Worm (Caenorhabditis elegans) whole organism, young adult: ENCODE data around the gene B0228.6.

Experiments
- B0261.1 ChIP-seq: sonication (generic microtip); optimal IDR thresholded peaks from 2 replicates; lab custom pipeline; 2016; ENCODE audit warnings: mild to moderate bottlenecking, missing genetic modification characterization, moderate library complexity, missing compliant biosample characterization
- B0336.3 ChIP-seq: fragments of 200-800 bp; sonication (Bioruptor generic); IDR thresholded peaks from 2 replicates; pipeline ENCODE4 v1.3.6; 2022; ENCODE audit warnings: missing genetic modification characterization, missing compliant biosample characterization
- D2030.7 ChIP-seq: fragments of 200-800 bp; sonication (Bioruptor generic); IDR thresholded peaks from 2 replicates; pipeline ENCODE4 v1.3.6; 2022; ENCODE audit warnings: missing genetic modification reagents, missing genetic modification characterization, missing compliant biosample characterization
- F10E7.11 ChIP-seq: sonication (generic microtip); optimal IDR thresholded peaks from 2 replicates; lab custom pipeline; 2017; ENCODE audit warnings: mild to moderate bottlenecking, missing genetic modification characterization, moderate library complexity, missing compliant biosample characterization
- F23B12.7 ChIP-seq: sonication (generic microtip); optimal IDR thresholded peaks from 2 replicates; lab custom pipeline; 2017; ENCODE audit warnings: missing genetic modification characterization, mild to moderate bottlenecking, missing compliant biosample characterization, antibody characterized with exemption, moderate library complexity; ENCODE audit not compliant: insufficient read depth
- F33H1.4 ChIP-seq: fragments of 200-800 bp; sonication (Bioruptor generic); IDR thresholded peaks from 2 replicates; pipeline ENCODE4 v1.3.6; 2022; ENCODE audit warnings: missing genetic modification reagents, missing genetic modification characterization, missing compliant biosample characterization
- T26A5.8 ChIP-seq: sonication (generic microtip); optimal IDR thresholded peaks from 2 replicates; lab custom pipeline; 2016; ENCODE audit warnings: missing genetic modification characterization, missing compliant biosample characterization
- Y53F4B.3 ChIP-seq: fragments of 200-800 bp; sonication (Bioruptor generic); IDR thresholded peaks from 2 replicates; pipeline ENCODE4 v1.3.6; 2022; ENCODE audit warnings: missing genetic modification reagents, missing genetic modification characterization, missing compliant biosample characterization
- ama-1 ChIP-seq, 3 experiments: fragments of 150-350 bp in 1 of 3; sonication (generic microtip) in 2 of 3; optimal IDR thresholded peaks; 2 replicates each; lab custom pipeline; 2014 to 2018; ENCODE audit warnings: missing biosample characterization in 2 of 3, missing genetic modification characterization in 2 of 3, missing genetic modification reagents in 2 of 3
- aptf-3 ChIP-seq: fragments of 200-800 bp; sonication (Bioruptor generic); IDR thresholded peaks from 2 replicates; pipeline ENCODE4 v1.3.6; 2022; ENCODE audit warnings: missing genetic modification characterization, missing compliant biosample characterization
- attf-3 ChIP-seq: fragments of 200-800 bp; sonication (Bioruptor generic); conservative IDR thresholded peaks from 2 replicates; pipeline ENCODE4 v1.3.6; 2022; ENCODE audit warnings: missing genetic modification reagents, missing genetic modification characterization, missing compliant biosample characterization
- bed-1 ChIP-seq: fragments of 200-800 bp; sonication (Bioruptor generic); IDR thresholded peaks from 2 replicates; pipeline ENCODE4 v1.3.6; 2022; ENCODE audit warnings: missing genetic modification reagents, missing genetic modification characterization, missing compliant biosample characterization
- bed-2 ChIP-seq: fragments of 200-800 bp; sonication (Bioruptor generic); IDR thresholded peaks from 2 replicates; pipeline ENCODE4 v1.3.6; 2022; ENCODE audit warnings: missing genetic modification reagents, missing genetic modification characterization, missing compliant biosample characterization
- cebp-1 ChIP-seq, 2 experiments: fragments of 200-800 bp in 1 of 2; sonication (Bioruptor generic) in 1 of 2; sonication (generic microtip) in 1 of 2; IDR thresholded peaks in 1 of 2; optimal IDR thresholded peaks in 1 of 2; 2 replicates each; pipeline versions ENCODE4 v1.3.6 to Lab custom; 2017 to 2022; ENCODE audit warnings: missing compliant biosample characterization in 2 of 2, missing genetic modification characterization in 2 of 2, mild to moderate bottlenecking in 1 of 2, missing genetic modification reagents in 1 of 2, moderate library complexity in 1 of 2
- ceh-79 ChIP-seq: sonication (generic microtip); optimal IDR thresholded peaks from 2 replicates; lab custom pipeline; 2017; ENCODE audit warnings: mild to moderate bottlenecking, missing genetic modification characterization, missing compliant biosample characterization
- ceh-91 ChIP-seq: fragments of 200-800 bp; sonication (Bioruptor generic); IDR thresholded peaks from 2 replicates; pipeline ENCODE4 v1.3.6; 2022; ENCODE audit warnings: missing genetic modification reagents, missing genetic modification characterization, missing compliant biosample characterization
- die-1 ChIP-seq: sonication (generic microtip); optimal IDR thresholded peaks from 2 replicates; lab custom pipeline; 2016; ENCODE audit warnings: missing genotype, mild to moderate bottlenecking, missing genetic modification characterization, missing compliant biosample characterization
- dpl-1 ChIP-seq: fragments of 150-350 bp; optimal IDR thresholded peaks from 2 replicates; lab custom pipeline; 2014; ENCODE audit warnings: missing biosample characterization, missing genetic modification reagents, missing genetic modification characterization
- egl-44 ChIP-seq: fragments of 200-800 bp; sonication (Bioruptor generic); IDR thresholded peaks from 2 replicates; pipeline ENCODE4 v1.3.6; 2022; ENCODE audit warnings: missing genetic modification reagents, missing genetic modification characterization, missing compliant biosample characterization
- him-1 ChIP-seq: sonication (generic microtip); optimal IDR thresholded peaks from 2 replicates; lab custom pipeline; 2016; ENCODE audit warnings: missing genotype, missing genetic modification reagents, missing genetic modification characterization, missing compliant biosample characterization
- hmg-20 ChIP-seq: fragments of 200-800 bp; sonication (Bioruptor generic); IDR thresholded peaks from 2 replicates; pipeline ENCODE4 v1.3.6; 2022; ENCODE audit warnings: missing genetic modification reagents, missing genetic modification characterization, missing compliant biosample characterization
- lin-35 ChIP-seq, 3 experiments: fragments of 150-350 bp in 2 of 3; sonication (generic microtip) in 1 of 3; optimal IDR thresholded peaks; 2 replicates each; lab custom pipeline; 2014 to 2018; ENCODE audit warnings: missing biosample characterization in 3 of 3, missing genetic modification characterization in 3 of 3, missing genetic modification reagents in 3 of 3
- lin-40 ChIP-seq: sonication (generic microtip); optimal IDR thresholded peaks from 2 replicates; lab custom pipeline; 2016; ENCODE audit warnings: missing genetic modification characterization, mild to moderate bottlenecking, missing compliant biosample characterization, missing genotype, missing genetic modification reagents
- lir-1 ChIP-seq: fragments of 200-800 bp; sonication (Bioruptor generic); conservative IDR thresholded peaks from 2 replicates; pipeline ENCODE4 v1.3.6; 2022; ENCODE audit warnings: missing genetic modification reagents, missing genetic modification characterization, missing compliant biosample characterization
- lsy-27 ChIP-seq: sonication (generic microtip); optimal IDR thresholded peaks from 2 replicates; lab custom pipeline; 2017; ENCODE audit warnings: missing genetic modification characterization, mild to moderate bottlenecking, missing compliant biosample characterization, antibody characterized with exemption, missing genotype, borderline replicate concordance; ENCODE audit not compliant: insufficient read depth
- madf-3 ChIP-seq: fragments of 200-800 bp; sonication (Bioruptor generic); IDR thresholded peaks from 2 replicates; pipeline ENCODE4 v1.3.6; 2022; ENCODE audit warnings: missing genetic modification reagents, missing genetic modification characterization, missing compliant biosample characterization
- madf-6 ChIP-seq: fragments of 200-800 bp; sonication (Bioruptor generic); IDR thresholded peaks from 2 replicates; pipeline ENCODE4 v1.3.6; 2022; ENCODE audit warnings: missing genetic modification reagents, missing genetic modification characterization, missing compliant biosample characterization
- mcd-1 ChIP-seq: fragments of 200-800 bp; sonication (Bioruptor generic); IDR thresholded peaks from 2 replicates; pipeline ENCODE4 v1.3.6; 2022; ENCODE audit warnings: missing genetic modification reagents, missing genetic modification characterization, missing compliant biosample characterization
- rcor-1 ChIP-seq: fragments of 200-800 bp; sonication (Bioruptor generic); IDR thresholded peaks from 2 replicates; pipeline ENCODE4 v1.3.6; 2022; ENCODE audit warnings: missing genetic modification reagents, missing genetic modification characterization, missing compliant biosample characterization
- rpc-1 ChIP-seq, 2 experiments: fragments of 150-350 bp in 1 of 2; sonication (generic microtip) in 1 of 2; optimal IDR thresholded peaks; 2 replicates each; lab custom pipeline; 2014 to 2018; ENCODE audit warnings: missing biosample characterization in 1 of 2, missing genetic modification characterization in 1 of 2, missing genetic modification reagents in 1 of 2, missing genotype in 1 of 2
- sdz-38 ChIP-seq: sonication (generic microtip); optimal IDR thresholded peaks from 2 replicates; lab custom pipeline; 2016; ENCODE audit warnings: missing genotype, missing genetic modification characterization, missing compliant biosample characterization
- snpc-1.1 ChIP-seq: sonication (generic microtip); optimal IDR thresholded peaks from 2 replicates; lab custom pipeline; 2017; ENCODE audit warnings: missing genetic modification characterization, mild to moderate bottlenecking, missing compliant biosample characterization, antibody characterized with exemption, moderate library complexity, missing genotype, missing genetic modification reagents; ENCODE audit not compliant: insufficient read depth
- snpc-1.3 ChIP-seq: sonication (generic microtip); optimal IDR thresholded peaks from 2 replicates; lab custom pipeline; 2017; ENCODE audit warnings: missing genetic modification characterization, mild to moderate bottlenecking, missing compliant biosample characterization, antibody characterized with exemption, moderate library complexity, missing genotype, missing genetic modification reagents; ENCODE audit not compliant: insufficient read depth
- snpc-4 ChIP-seq, 5 experiments: fragments of 150-350 bp in 1 of 5; sonication (generic microtip) in 4 of 5; optimal IDR thresholded peaks; 2 replicates each; lab custom pipeline; 2014 to 2018; ENCODE audit warnings: missing genetic modification characterization in 5 of 5, missing biosample characterization in 3 of 5, antibody characterized with exemption in 2 of 5, mild to moderate bottlenecking in 2 of 5, missing compliant biosample characterization in 2 of 5, missing genotype in 2 of 5, moderate library complexity in 2 of 5, missing genetic modification reagents in 1 of 5
- xnd-1 ChIP-seq: sonication (generic microtip); optimal IDR thresholded peaks from 2 replicates; lab custom pipeline; 2016; ENCODE audit warnings: missing genotype, missing genetic modification reagents, missing genetic modification characterization, missing compliant biosample characterization
- zfh-2 ChIP-seq: fragments of 200-800 bp; sonication (Bioruptor generic); conservative IDR thresholded peaks from 2 replicates; pipeline ENCODE4 v1.3.6; 2022; ENCODE audit warnings: missing genetic modification reagents, missing genetic modification characterization, missing compliant biosample characterization
- zim-3 ChIP-seq: sonication (generic microtip); optimal IDR thresholded peaks from 2 replicates; lab custom pipeline; 2017; ENCODE audit warnings: mild to moderate bottlenecking, missing genetic modification characterization, moderate library complexity, missing compliant biosample characterization

The B0228.6 gene

DNA sequence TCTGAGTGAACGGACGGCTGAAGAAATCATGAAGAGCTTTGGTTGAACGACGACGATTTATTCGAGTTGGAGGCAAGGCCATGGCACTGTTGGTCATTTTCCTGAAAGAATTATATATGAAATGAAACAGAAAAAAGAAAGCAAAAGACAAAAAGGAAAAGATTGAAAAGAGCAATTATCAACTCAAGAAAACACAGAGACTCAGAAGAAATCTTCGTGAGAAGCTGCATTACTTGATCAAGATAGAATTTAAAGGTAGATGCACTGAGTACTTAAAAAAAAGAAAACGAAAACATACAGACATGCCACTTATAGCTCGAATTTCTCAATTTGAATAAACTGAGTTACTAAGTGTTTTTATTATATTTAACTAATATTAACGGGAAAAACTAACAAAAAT lies 36.5 kb downstream of the B0228.6 start, which contains the start of gene cpna-5:
Gene cpna-5, minus strand, starts transcription at position 101 of the 400 bp plus-strand sequence.
- TF ChIP-seq cebp-1 (GFP tag; IDR thresholded peaks at IDR 0.05; lab: Robert Waterston, UW) (no peak), cebp-1 (tag; optimal IDR thresholded peaks at IDR 0.05; lab: Kevin White, UChicago) (no peak), bed-2 (GFP tag; lab: Robert Waterston, UW) (no peak), rcor-1 (no peak), B0336.3 (GFP tag; lab: Robert Waterston, UW) (no peak), dpl-1 (GFP tag; lab: Kevin White, UChicago) (no peak)

DNA sequence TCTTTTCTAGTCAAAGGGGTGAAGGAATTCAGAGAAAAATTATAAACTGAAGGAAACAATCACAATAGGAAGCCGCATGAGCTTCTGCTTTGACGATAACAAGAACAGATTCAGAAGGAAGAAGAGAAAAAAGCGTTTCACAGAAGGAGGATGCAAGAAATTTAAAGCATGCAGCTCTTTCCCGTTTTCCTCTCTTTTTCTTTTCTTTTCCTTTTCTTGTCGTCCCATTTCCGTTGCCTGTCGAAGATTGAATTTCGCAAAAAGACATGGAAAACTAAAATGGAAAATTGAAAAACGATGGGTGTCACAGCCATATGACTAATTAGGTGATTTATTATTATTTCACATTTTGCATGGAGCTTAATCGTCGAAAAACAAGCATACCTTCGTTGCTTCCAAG lies 38.9 kb downstream of the B0228.6 start:
- no peak for TF ChIP-seq F33H1.4 (GFP tag; lab: Robert Waterston, UW)
- no peak for TF ChIP-seq ama-1 (optimal IDR thresholded peaks at IDR 0.05; lab: Kevin White, UChicago)
- TF ChIP-seq ama-1 (GFP tag; optimal IDR thresholded peaks at IDR 0.05; lab: Kevin White, UChicago) = no peak
- no peak for TF ChIP-seq hmg-20 (GFP tag; lab: Robert Waterston, UW)
- no peak for TF ChIP-seq lin-40 (tag; lab: Kevin White, UChicago)
- TF ChIP-seq aptf-3 (GFP tag; lab: Robert Waterston, UW) = no peak
- TF ChIP-seq F10E7.11 = no peak
- TF ChIP-seq lir-1 (GFP tag; lab: Robert Waterston, UW) = no peak
- TF ChIP-seq snpc-4 (GFP tag; optimal IDR thresholded peaks at IDR 0.05; lab: Kevin White, UChicago) = no peak
- no peak for TF ChIP-seq snpc-4 (tag; optimal IDR thresholded peaks at IDR 0.05; lab: Kevin White, UChicago)
- TF ChIP-seq mcd-1 (GFP tag; lab: Robert Waterston, UW) = no peak
- TF ChIP-seq lsy-27 (tag; lab: Kevin White, UChicago) = no peak
- TF ChIP-seq B0261.1 (tag; lab: Kevin White, UChicago) = no peak
- TF ChIP-seq madf-3 (GFP tag; lab: Robert Waterston, UW) = no peak
- TF ChIP-seq him-1 (tag; lab: Kevin White, UChicago) = no peak
- no peak for TF ChIP-seq madf-6
- TF ChIP-seq egl-44 (GFP tag; lab: Robert Waterston, UW) = no peak
- TF ChIP-seq xnd-1 = no peak
- TF ChIP-seq ceh-79 (tag; lab: Kevin White, UChicago) = no peak
- TF ChIP-seq rpc-1 (optimal IDR thresholded peaks at IDR 0.05; lab: Kevin White, UChicago) = no peak
- TF ChIP-seq rpc-1 (tag; optimal IDR thresholded peaks at IDR 0.05; lab: Kevin White, UChicago) = no peak

DNA sequence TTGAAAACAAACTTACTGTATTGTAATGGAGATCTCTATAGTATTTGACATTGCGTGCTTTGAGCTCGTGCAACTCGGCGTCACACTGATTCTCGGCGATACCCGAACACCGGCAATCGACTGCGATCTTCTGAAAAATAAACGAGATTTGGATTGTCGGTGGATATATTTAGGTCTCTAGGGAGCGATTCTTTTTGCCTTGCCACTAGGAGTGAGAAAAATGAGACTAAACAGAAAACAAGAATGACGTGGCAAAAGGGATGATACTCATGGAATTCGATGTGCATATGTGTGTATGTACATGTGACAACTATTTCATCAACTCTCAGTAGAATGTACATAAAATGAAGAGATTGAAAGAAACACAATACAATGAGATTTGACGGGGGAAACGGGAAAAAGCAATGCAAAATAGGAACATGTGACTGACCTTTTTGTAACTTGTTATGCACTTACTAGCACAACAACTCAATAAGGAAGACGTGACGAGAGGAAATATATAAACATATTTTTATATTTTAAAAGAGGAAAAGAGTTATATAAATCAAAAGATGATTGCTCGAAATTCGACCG lies 40.3 kb downstream of the B0228.6 start:
- TF ChIP-seq zfh-2 (no peak), D2030.7 (GFP tag; lab: Robert Waterston, UW) (no peak), B0261.1 (tag; lab: Kevin White, UChicago) (no peak), cebp-1 (GFP tag; IDR thresholded peaks at IDR 0.05; lab: Robert Waterston, UW) (no peak), cebp-1 (tag; optimal IDR thresholded peaks at IDR 0.05; lab: Kevin White, UChicago) (peak; percentile 45), lin-35 (GFP tag; optimal IDR thresholded peaks at IDR 0.05; lab: Kevin White, UChicago) (peak in 1 of 3 experiments; percentile 26), F33H1.4 (GFP tag; lab: Robert Waterston, UW) (no peak), bed-1 (no peak), sdz-38 (tag; lab: Kevin White, UChicago) (no peak), ceh-91 (no peak), Y53F4B.3 (GFP tag; lab: Robert Waterston, UW) (no peak), T26A5.8 (tag; lab: Kevin White, UChicago) (no peak)
- TF ChIP-seq, all 124 proteins: peak for 2

DNA sequence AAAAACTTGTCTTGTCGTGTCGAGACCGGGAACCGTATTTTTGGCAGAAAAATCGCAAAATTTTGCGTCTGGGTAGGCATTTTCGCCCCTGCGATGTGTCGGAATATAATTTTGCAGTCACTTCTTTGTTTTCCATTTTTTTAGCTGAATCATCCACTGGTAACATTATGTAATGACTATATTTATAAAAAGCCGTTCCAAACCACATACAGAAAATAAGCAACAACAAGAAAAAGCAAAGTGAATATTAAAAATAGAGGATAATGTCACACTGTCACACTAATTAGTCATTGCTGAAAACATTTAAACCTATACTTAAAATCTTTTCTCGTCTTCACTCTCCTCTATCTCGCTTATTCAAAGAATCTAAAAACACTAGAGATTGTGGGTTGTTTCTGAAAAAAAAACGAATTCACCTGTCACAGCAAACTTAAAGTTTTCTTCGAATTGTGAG lies 45.6 kb downstream of the B0228.6 start, which contains the start of gene sre-1:
Gene sre-1, plus strand, starts transcription at position 404 of the 454 bp plus-strand sequence.
- TF ChIP-seq attf-3 (no peak), ceh-79 (tag; lab: Kevin White, UChicago) (no peak), F33H1.4 (GFP tag; lab: Robert Waterston, UW) (no peak), lin-35 (GFP tag; optimal IDR thresholded peaks at IDR 0.05; lab: Kevin White, UChicago) (no peak), zim-3 (tag; lab: Kevin White, UChicago) (no peak), lin-40 (tag; lab: Kevin White, UChicago) (no peak), snpc-1.3 (no peak), sdz-38 (tag; lab: Kevin White, UChicago) (no peak), F23B12.7 (no peak), snpc-1.1 (tag; lab: Kevin White, UChicago) (no peak), die-1 (tag; lab: Kevin White, UChicago) (no peak)
